Fruit fly (Drosophila melanogaster) whole organism, prepupa: ENCODE data around the gene mRF1.

Experiments
- Blimp-1 ChIP-seq: fragments of 200-800 bp; sonication (Bioruptor generic); optimal IDR thresholded peaks from 3 replicates; lab custom pipeline; 2017; ENCODE audit warnings: missing biosample characterization, missing genetic modification characterization, mild to moderate bottlenecking, moderate library complexity, missing genetic modification reagents
- CG11902 ChIP-seq: fragments of 200-800 bp; sonication (Bioruptor generic); optimal IDR thresholded peaks from 3 replicates; lab custom pipeline; 2016; ENCODE audit warnings: missing biosample characterization, missing genetic modification characterization
- CG15336 ChIP-seq: fragments of 200-800 bp; sonication (Bioruptor generic); IDR thresholded peaks from 2 replicates; pipeline ENCODE4 v1.3.6; 2022; ENCODE audit warnings: missing biosample characterization, missing genetic modification characterization
- CG16779 ChIP-seq: fragments of 200-800 bp; sonication (Bioruptor generic); optimal IDR thresholded peaks from 3 replicates; lab custom pipeline; 2017; ENCODE audit warnings: missing biosample characterization, mild to moderate bottlenecking, missing genetic modification characterization
- CG31627 ChIP-seq: fragments of 200-800 bp; sonication (Bioruptor generic); optimal IDR thresholded peaks from 3 replicates; lab custom pipeline; 2016; ENCODE audit warnings: missing biosample characterization, missing genetic modification characterization
- CG32006 ChIP-seq: fragments of 200-800 bp; sonication (Bioruptor generic); optimal IDR thresholded peaks from 3 replicates; lab custom pipeline; 2017; ENCODE audit warnings: missing biosample characterization, mild to moderate bottlenecking, missing genetic modification characterization
- CG34406 ChIP-seq: fragments of 200-800 bp; sonication (Bioruptor generic); optimal IDR thresholded peaks from 3 replicates; lab custom pipeline; 2016; ENCODE audit warnings: missing biosample characterization, missing genetic modification characterization
- CG6276 ChIP-seq: fragments of 200-800 bp; sonication (Bioruptor generic); optimal IDR thresholded peaks from 2 replicates; lab custom pipeline; 2017; ENCODE audit warnings: missing biosample characterization, mild to moderate bottlenecking, missing genetic modification characterization
- CG6792 ChIP-seq: fragments of 200-800 bp; sonication (Bioruptor generic); optimal IDR thresholded peaks from 3 replicates; lab custom pipeline; 2016; ENCODE audit warnings: missing biosample characterization, missing genetic modification characterization
- CG6854 ChIP-seq: fragments of 200-800 bp; sonication (Bioruptor generic); optimal IDR thresholded peaks from 2 replicates; lab custom pipeline; 2017; ENCODE audit warnings: missing biosample characterization, mild to moderate bottlenecking, missing genetic modification characterization
- CG7368 ChIP-seq: fragments of 200-800 bp; sonication (Bioruptor generic); optimal IDR thresholded peaks from 3 replicates; lab custom pipeline; 2016; ENCODE audit warnings: missing biosample characterization, missing genetic modification characterization
- CG8119 ChIP-seq: fragments of 200-800 bp; sonication (Bioruptor generic); IDR thresholded peaks from 3 replicates; pipeline ENCODE4 v1.3.6; 2022; ENCODE audit warnings: missing biosample characterization, missing genetic modification characterization
- CG8319 ChIP-seq: fragments of 200-800 bp; sonication (Bioruptor generic); optimal IDR thresholded peaks from 3 replicates; lab custom pipeline; 2016; ENCODE audit warnings: missing biosample characterization, missing genetic modification characterization
- CG8632 ChIP-seq: fragments of 200-800 bp; sonication (Bioruptor generic); optimal IDR thresholded peaks from 3 replicates; lab custom pipeline; 2016; ENCODE audit warnings: missing biosample characterization, missing genetic modification characterization
- CG9139 ChIP-seq: fragments of 200-800 bp; sonication (Bioruptor generic); optimal IDR thresholded peaks from 3 replicates; lab custom pipeline; 2017; ENCODE audit warnings: missing biosample characterization, mild to moderate bottlenecking, missing genetic modification characterization
- Eip93F ChIP-seq: fragments of 200-800 bp; sonication (Bioruptor generic); optimal IDR thresholded peaks from 2 replicates; lab custom pipeline; 2016; ENCODE audit warnings: missing biosample characterization, mild to moderate bottlenecking, missing genetic modification characterization
- Ets21C ChIP-seq: fragments of 200-800 bp; sonication (Bioruptor generic); optimal IDR thresholded peaks from 3 replicates; lab custom pipeline; 2016; ENCODE audit warnings: missing biosample characterization, missing genetic modification characterization
- Gug ChIP-seq: fragments of 200-800 bp; sonication (Bioruptor generic); IDR thresholded peaks from 2 replicates; pipeline ENCODE4 v1.3.6; 2022; ENCODE audit warnings: missing biosample characterization, missing genetic modification characterization
- Hr39 ChIP-seq: fragments of 200-800 bp; sonication (Bioruptor generic); optimal IDR thresholded peaks from 2 replicates; lab custom pipeline; 2016; ENCODE audit warnings: missing biosample characterization, missing genetic modification characterization
- Met ChIP-seq: fragments of 200-800 bp; sonication (Bioruptor generic); optimal IDR thresholded peaks from 3 replicates; lab custom pipeline; 2016; ENCODE audit warnings: missing biosample characterization, missing genetic modification characterization
- OdsH ChIP-seq: fragments of 200-800 bp; sonication (Bioruptor generic); optimal IDR thresholded peaks from 3 replicates; lab custom pipeline; 2016; ENCODE audit warnings: missing biosample characterization, missing genetic modification characterization
- Smox ChIP-seq: fragments of 200-800 bp; sonication (Bioruptor generic); optimal IDR thresholded peaks from 3 replicates; lab custom pipeline; 2016; ENCODE audit warnings: missing biosample characterization, missing genetic modification characterization
- Sox14 ChIP-seq: fragments of 200-800 bp; sonication (Bioruptor generic); optimal IDR thresholded peaks from 3 replicates; lab custom pipeline; 2016; ENCODE audit warnings: missing biosample characterization, missing genetic modification characterization
- Sox15 ChIP-seq: fragments of 200-800 bp; sonication (Bioruptor generic); optimal IDR thresholded peaks from 3 replicates; lab custom pipeline; 2016; ENCODE audit warnings: missing biosample characterization, missing genetic modification characterization
- cyc ChIP-seq: fragments of 200-800 bp; sonication (Bioruptor generic); optimal IDR thresholded peaks from 3 replicates; lab custom pipeline; 2016; ENCODE audit warnings: missing biosample characterization, missing genetic modification characterization
- dac ChIP-seq: fragments of 200-800 bp; sonication (Bioruptor generic); optimal IDR thresholded peaks from 2 replicates; lab custom pipeline; 2017; ENCODE audit warnings: missing biosample characterization, mild to moderate bottlenecking, missing genetic modification characterization
- dsx ChIP-seq: fragments of 200-800 bp; optimal IDR thresholded peaks from 3 replicates; lab custom pipeline; 2019; ENCODE audit warnings: missing biosample characterization, mild to moderate bottlenecking, missing genetic modification characterization, moderate library complexity; ENCODE audit not compliant: poor library complexity, severe bottlenecking
- fd59A ChIP-seq: fragments of 200-800 bp; sonication (Bioruptor generic); optimal IDR thresholded peaks from 2 replicates; lab custom pipeline; 2017; ENCODE audit warnings: missing biosample characterization, mild to moderate bottlenecking, missing genetic modification characterization, missing genetic modification reagents
- fd85E ChIP-seq: fragments of 200-800 bp; sonication (Bioruptor generic); optimal IDR thresholded peaks from 3 replicates; lab custom pipeline; 2016; ENCODE audit warnings: missing biosample characterization, missing genetic modification characterization
- fkh ChIP-seq: fragments of 200-800 bp; sonication (Bioruptor generic); optimal IDR thresholded peaks from 3 replicates; lab custom pipeline; 2017; ENCODE audit warnings: missing biosample characterization, mild to moderate bottlenecking, missing genetic modification characterization, moderate library complexity
- lz ChIP-seq: fragments of 200-800 bp; sonication (Bioruptor generic); optimal IDR thresholded peaks from 3 replicates; lab custom pipeline; 2016; ENCODE audit warnings: missing biosample characterization, missing genetic modification characterization
- net ChIP-seq: fragments of 200-800 bp; sonication (Bioruptor generic); optimal IDR thresholded peaks from 3 replicates; lab custom pipeline; 2016; ENCODE audit warnings: missing biosample characterization, missing genetic modification characterization
- salr ChIP-seq, 2 experiments: fragments of 200-800 bp; sonication (Bioruptor generic); optimal IDR thresholded peaks; 3 replicates each; lab custom pipeline; 2016 to 2018; ENCODE audit warnings: missing biosample characterization in 2 of 2, missing genetic modification characterization in 2 of 2, mild to moderate bottlenecking in 1 of 2
- svp ChIP-seq: fragments of 200-800 bp; sonication (Bioruptor generic); peaks from one replicate; lab custom pipeline; 2016; ENCODE audit warnings: missing biosample characterization, missing genetic modification characterization
- topi ChIP-seq: fragments of 200-800 bp; sonication (Bioruptor generic); optimal IDR thresholded peaks from 3 replicates; lab custom pipeline; 2016; ENCODE audit warnings: missing biosample characterization, missing genetic modification characterization

Gene mRF1

dm6 chr2L:13176701-13177249 lies 43.0 kb upstream of the mRF1 start, which contains the start of the genes Sfmbt and CG5439 (continued):
- TF ChIP-seq fd59A (peak; percentile 47), Smox (no peak), OdsH (no peak), dac (GFP tag; lab: Kevin White, UChicago) (peak; percentile 1), Blimp-1 (GFP tag; lab: Kevin White, UChicago) (no peak), CG34406 (GFP tag; lab: Kevin White, UChicago) (peak; percentile 69), salr (GFP tag; optimal IDR thresholded peaks at IDR 0.05; lab: Kevin White, UChicago) (peak in 1 of 2 experiments; percentile 39), CG15336 (GFP tag; lab: Robert Waterston, UW) (no peak; the same call in 1 of the 2 replicates), Ets21C (GFP tag; lab: Kevin White, UChicago) (peak; percentile 80), CG6854 (GFP tag; lab: Kevin White, UChicago) (no peak), CG16779 (tag; lab: Kevin White, UChicago) (no peak), CG7368 (GFP tag; lab: Kevin White, UChicago) (no peak), Hr39 (GFP tag; lab: Kevin White, UChicago) (peak; percentile 81)

- TF ChIP-seq salr (GFP tag; optimal IDR thresholded peaks at IDR 0.05; lab: Kevin White, UChicago) = no peak
- no peak for TF ChIP-seq CG31627 (GFP tag; lab: Kevin White, UChicago)
- no peak for TF ChIP-seq net (GFP tag; lab: Kevin White, UChicago)
- TF ChIP-seq CG6276 (GFP tag; lab: Kevin White, UChicago) = no peak
- TF ChIP-seq cyc (GFP tag; lab: Kevin White, UChicago) = no peak
- no peak for TF ChIP-seq CG6792 (GFP tag; lab: Kevin White, UChicago)
- TF ChIP-seq CG15336 (GFP tag; lab: Robert Waterston, UW) = no peak
- no peak for TF ChIP-seq fkh (GFP tag; lab: Kevin White, UChicago)
- TF ChIP-seq Met = no peak
- no peak for TF ChIP-seq CG8119
- no peak for TF ChIP-seq dsx (GFP tag; lab: Kevin White, UChicago)
- TF ChIP-seq CG9139 (GFP tag; lab: Kevin White, UChicago) = no peak
- no peak for TF ChIP-seq lz (GFP tag; lab: Kevin White, UChicago)
Observed at dm6 chr2L:13179095-13179494, 40.7 kb upstream of the mRF1 start, which contains the start of gene Alg7. TSS of gene Alg7 (plus strand) at chr2L:13179247.

dm6 chr2L:13182415-13182814 lies 37.4 kb upstream of the mRF1 start, which contains the start of gene Mgat3:
TSS of gene Mgat3 (minus strand) at chr2L:13182596.
- no peak for TF ChIP-seq Sox14

- TF ChIP-seq fd59A (no peak), Blimp-1 (GFP tag; lab: Kevin White, UChicago) (no peak), fd85E (GFP tag; lab: Kevin White, UChicago) (no peak), CG6276 (GFP tag; lab: Kevin White, UChicago) (no peak), CG6792 (GFP tag; lab: Kevin White, UChicago) (no peak), svp (GFP tag; lab: Kevin White, UChicago) (no peak), Sox15 (no peak), CG8632 (GFP tag; lab: Kevin White, UChicago) (no peak), Smox (no peak), Hr39 (GFP tag; lab: Kevin White, UChicago) (no peak), Gug (GFP tag; lab: Robert Waterston, UW) (no peak), topi (GFP tag; lab: Kevin White, UChicago) (no peak), CG11902 (GFP tag; lab: Kevin White, UChicago) (no peak), Eip93F (no peak), Ets21C (GFP tag; lab: Kevin White, UChicago) (no peak), CG8319 (no peak), CG32006 (GFP tag; lab: Kevin White, UChicago) (no peak), CG16779 (tag; lab: Kevin White, UChicago) (no peak)
- TF ChIP-seq, all 60 proteins: peak for 0
Observed at dm6 chr2L:13183150-13183549, 36.6 kb upstream of the mRF1 start, which contains the start of gene Rsph1. TSS of gene Rsph1 (plus strand) at chr2L:13183450.
